Fruit fly (Drosophila melanogaster): ENCODE measurements around the gene CG14442.

The CG14442 gene

DNA sequence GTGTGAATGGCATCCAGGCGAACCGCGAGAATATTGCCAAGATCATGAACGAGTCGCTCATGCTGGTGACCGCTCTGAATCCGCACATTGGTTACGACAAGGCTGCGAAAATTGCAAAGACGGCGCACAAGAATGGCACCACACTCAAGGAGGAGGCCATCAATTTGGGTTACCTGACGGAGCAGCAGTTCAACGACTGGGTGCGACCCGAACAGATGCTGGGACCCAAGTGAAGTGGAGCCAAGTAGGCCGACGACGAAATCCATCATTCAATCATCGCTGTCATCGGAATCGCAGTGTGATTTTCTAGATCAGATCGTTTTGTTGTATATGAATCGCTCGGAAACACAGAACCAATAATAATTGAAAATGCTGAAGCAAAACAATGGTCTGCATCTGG lies 13.3 kb downstream of the CG14442 start, which contains the start of gene Fum2:
Gene Fum2 (plus strand): TSS at position 301 of the 400 bp plus-strand sequence.
- TF ChIP-seq kay (GFP tag; ENCODE audit: borderline replicate concordance): no peak
- TF ChIP-seq Mnt (GFP tag; optimal IDR thresholded peaks at IDR 0.05): no peak
- no peak for TF ChIP-seq ovo (GFP tag; optimal IDR thresholded peaks at IDR 0.05)
- no peak for TF ChIP-seq CG11617 (GFP tag; optimal IDR thresholded peaks at IDR 0.05)
- TF ChIP-seq cnc (optimal IDR thresholded peaks at IDR 0.05): no peak
- no peak for TF ChIP-seq Hr96 (GFP tag; optimal IDR thresholded peaks at IDR 0.05)
- TF ChIP-seq Clk (GFP tag; optimal IDR thresholded peaks at IDR 0.05): no peak
- TF ChIP-seq Crg-1 (GFP tag; optimal IDR thresholded peaks at IDR 0.05): no peak
- TF ChIP-seq CG7045 (GFP tag; optimal IDR thresholded peaks at IDR 0.05): no peak
- TF ChIP-seq toe (GFP tag; optimal IDR thresholded peaks at IDR 0.05): no peak

DNA sequence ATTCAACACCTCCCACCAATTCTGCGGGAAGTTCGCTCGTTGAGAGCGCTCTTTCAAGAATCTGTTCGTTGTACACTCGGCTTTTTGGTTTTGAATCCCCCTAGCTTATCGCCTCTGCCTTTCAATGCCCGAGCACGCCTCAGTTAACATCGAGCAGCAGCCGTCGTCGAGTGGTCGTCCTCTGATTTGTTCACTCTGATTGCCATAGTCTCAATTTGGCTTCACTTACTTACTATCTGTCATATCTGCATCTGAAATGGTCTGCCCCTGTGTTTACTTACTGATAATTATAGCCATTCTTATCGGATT lies 15.4 kb downstream of the CG14442 start:
- TF ChIP-seq ovo (GFP tag; optimal IDR thresholded peaks at IDR 0.05): no peak
- TF ChIP-seq Clk (GFP tag; optimal IDR thresholded peaks at IDR 0.05): no peak
- no peak for TF ChIP-seq Hr96 (GFP tag; optimal IDR thresholded peaks at IDR 0.05)
- TF ChIP-seq CG33017 (tag; optimal IDR thresholded peaks at IDR 0.05): no peak
- no peak for TF ChIP-seq CG11617 (GFP tag; optimal IDR thresholded peaks at IDR 0.05)
- peak; percentile 59 for TF ChIP-seq Mnt (GFP tag; optimal IDR thresholded peaks at IDR 0.05)
- no peak for TF ChIP-seq CG1620 (GFP tag; optimal IDR thresholded peaks at IDR 0.05)
- TF ChIP-seq tj (GFP tag; optimal IDR thresholded peaks at IDR 0.05): no peak
- TF ChIP-seq pad (GFP tag; optimal IDR thresholded peaks at IDR 0.05): peak; percentile 46
- TF ChIP-seq cnc (optimal IDR thresholded peaks at IDR 0.05): no peak
- TF ChIP-seq cic (GFP tag; optimal IDR thresholded peaks at IDR 0.05): peak; percentile 28
- no peak for TF ChIP-seq CG12768 (GFP tag; optimal IDR thresholded peaks at IDR 0.05)

DNA sequence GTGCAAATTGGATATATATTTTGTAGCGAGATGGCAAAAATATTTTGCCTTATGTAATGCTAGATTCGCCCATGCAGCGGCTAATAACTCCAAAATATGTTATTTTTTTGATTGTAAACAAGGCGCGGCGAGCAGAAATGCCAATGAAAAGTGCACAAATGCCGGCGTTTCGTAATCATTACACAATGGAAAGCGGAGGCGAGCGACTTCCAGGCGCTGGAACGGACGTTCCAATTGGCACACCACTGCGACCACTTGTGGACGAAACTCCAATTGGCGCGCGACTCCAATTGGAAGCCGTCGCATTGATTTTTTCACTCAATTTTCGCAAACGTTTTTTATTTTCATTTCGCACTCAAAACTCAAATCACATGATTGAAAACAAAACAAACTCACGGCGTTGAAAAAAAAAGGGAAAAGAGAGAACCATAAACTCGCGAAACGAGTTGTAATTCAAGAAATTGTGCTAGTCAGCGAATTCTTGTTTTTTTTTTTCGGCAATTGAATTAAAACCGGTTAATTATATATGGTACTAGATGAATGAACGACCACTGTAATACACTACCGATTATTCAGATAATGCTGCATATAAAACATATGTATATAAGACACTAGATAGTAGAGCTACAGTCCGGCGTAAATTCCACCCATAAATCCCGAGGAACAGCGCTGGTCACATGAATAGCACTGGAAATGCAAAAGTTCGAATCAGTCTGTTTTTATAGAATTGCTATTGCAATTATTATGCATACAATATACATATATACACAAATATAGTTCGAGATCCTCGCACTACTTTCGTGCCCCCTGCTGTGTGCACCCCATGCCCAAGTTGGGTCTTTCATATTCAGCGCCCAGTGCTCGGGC lies 15.9 kb downstream of the CG14442 start, which contains the start of gene ND-ASHI:
Gene ND-ASHI (minus strand): TSS at position 484 of the 867 bp plus-strand sequence.
- TF ChIP-seq Hr96 (GFP tag; optimal IDR thresholded peaks at IDR 0.05) (no peak), CG7045 (GFP tag; optimal IDR thresholded peaks at IDR 0.05) (peak; percentile 87), CG12768 (GFP tag; optimal IDR thresholded peaks at IDR 0.05) (peak; percentile 95), ovo (GFP tag; optimal IDR thresholded peaks at IDR 0.05) (peak; percentile 30), CG7101 (tag; optimal IDR thresholded peaks at IDR 0.05) (peak; percentile 95), Crg-1 (GFP tag; optimal IDR thresholded peaks at IDR 0.05) (peak; percentile 85), tj (GFP tag; optimal IDR thresholded peaks at IDR 0.05) (peak; percentile 97), CG1620 (GFP tag; optimal IDR thresholded peaks at IDR 0.05) (peak; percentile 83), bab1 (GFP tag; optimal IDR thresholded peaks at IDR 0.05) (peak; percentile 89), CG5204 (GFP tag; optimal IDR thresholded peaks at IDR 0.05) (no peak), kay (GFP tag; ENCODE audit: borderline replicate concordance) (no peak), pad (GFP tag; optimal IDR thresholded peaks at IDR 0.05) (peak; percentile 89), Mnt (GFP tag; optimal IDR thresholded peaks at IDR 0.05) (peak; percentile 79), cic (GFP tag; optimal IDR thresholded peaks at IDR 0.05) (peak; percentile 75), CG11617 (GFP tag; optimal IDR thresholded peaks at IDR 0.05) (peak; percentile 88), CG14711 (tag; optimal IDR thresholded peaks at IDR 0.05) (peak; percentile 88), Clk (GFP tag; optimal IDR thresholded peaks at IDR 0.05) (peak; percentile 77), cnc (optimal IDR thresholded peaks at IDR 0.05) (no peak), toe (GFP tag; optimal IDR thresholded peaks at IDR 0.05) (no peak), CG33017 (tag; optimal IDR thresholded peaks at IDR 0.05) (peak; percentile 91)

DNA sequence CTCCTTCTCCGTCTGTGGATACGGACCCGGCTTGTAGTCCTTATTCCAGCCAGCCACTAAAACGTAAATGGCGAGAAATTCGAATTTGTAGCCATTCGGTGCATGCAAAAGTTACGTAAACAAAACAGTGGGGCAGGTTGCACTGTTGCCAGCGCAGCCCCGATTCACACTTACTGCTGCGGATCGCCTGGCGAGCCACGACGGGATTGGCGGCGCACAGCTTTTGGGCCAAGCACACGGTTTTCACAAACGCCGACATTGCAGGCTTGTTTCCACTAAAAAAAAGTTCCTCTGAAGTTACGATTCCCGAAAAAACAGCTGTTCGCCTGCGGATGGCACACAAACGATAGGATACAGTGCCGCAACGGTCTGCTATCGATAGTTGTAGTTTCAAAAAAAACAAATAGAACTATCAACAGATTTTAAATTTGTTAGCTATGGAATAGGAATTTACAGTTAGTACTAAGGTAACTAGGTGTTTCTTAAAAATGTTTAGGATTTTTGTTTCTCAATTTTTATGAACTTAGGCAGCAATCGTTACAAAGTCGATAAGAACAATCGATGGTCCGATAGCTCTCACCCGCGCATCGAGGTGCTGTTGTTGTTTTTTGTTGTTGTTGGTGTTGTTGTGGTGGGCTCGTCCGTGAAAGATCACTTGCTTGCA lies 16.8 kb downstream of the CG14442 start, which contains the start of gene Fum1:
Gene Fum1 (plus strand): TSS at position 599 of the 664 bp plus-strand sequence.
- TF ChIP-seq CG7045 (GFP tag; optimal IDR thresholded peaks at IDR 0.05) (no peak), kay (GFP tag; ENCODE audit: borderline replicate concordance) (no peak), CG14711 (tag; optimal IDR thresholded peaks at IDR 0.05) (peak; percentile 44), pad (GFP tag; optimal IDR thresholded peaks at IDR 0.05) (peak; percentile 11), CG11617 (GFP tag; optimal IDR thresholded peaks at IDR 0.05) (peak; percentile 35), toe (GFP tag; optimal IDR thresholded peaks at IDR 0.05) (peak; percentile 48), tj (GFP tag; optimal IDR thresholded peaks at IDR 0.05) (no peak), CG33017 (tag; optimal IDR thresholded peaks at IDR 0.05) (no peak), CG7101 (tag; optimal IDR thresholded peaks at IDR 0.05) (peak; percentile 26), Mnt (GFP tag; optimal IDR thresholded peaks at IDR 0.05) (peak; percentile 65), bab1 (GFP tag; optimal IDR thresholded peaks at IDR 0.05) (peak; percentile 43), Crg-1 (GFP tag; optimal IDR thresholded peaks at IDR 0.05) (peak; percentile 40), CG1620 (GFP tag; optimal IDR thresholded peaks at IDR 0.05) (peak; percentile 62), ovo (GFP tag; optimal IDR thresholded peaks at IDR 0.05) (no peak)

DNA sequence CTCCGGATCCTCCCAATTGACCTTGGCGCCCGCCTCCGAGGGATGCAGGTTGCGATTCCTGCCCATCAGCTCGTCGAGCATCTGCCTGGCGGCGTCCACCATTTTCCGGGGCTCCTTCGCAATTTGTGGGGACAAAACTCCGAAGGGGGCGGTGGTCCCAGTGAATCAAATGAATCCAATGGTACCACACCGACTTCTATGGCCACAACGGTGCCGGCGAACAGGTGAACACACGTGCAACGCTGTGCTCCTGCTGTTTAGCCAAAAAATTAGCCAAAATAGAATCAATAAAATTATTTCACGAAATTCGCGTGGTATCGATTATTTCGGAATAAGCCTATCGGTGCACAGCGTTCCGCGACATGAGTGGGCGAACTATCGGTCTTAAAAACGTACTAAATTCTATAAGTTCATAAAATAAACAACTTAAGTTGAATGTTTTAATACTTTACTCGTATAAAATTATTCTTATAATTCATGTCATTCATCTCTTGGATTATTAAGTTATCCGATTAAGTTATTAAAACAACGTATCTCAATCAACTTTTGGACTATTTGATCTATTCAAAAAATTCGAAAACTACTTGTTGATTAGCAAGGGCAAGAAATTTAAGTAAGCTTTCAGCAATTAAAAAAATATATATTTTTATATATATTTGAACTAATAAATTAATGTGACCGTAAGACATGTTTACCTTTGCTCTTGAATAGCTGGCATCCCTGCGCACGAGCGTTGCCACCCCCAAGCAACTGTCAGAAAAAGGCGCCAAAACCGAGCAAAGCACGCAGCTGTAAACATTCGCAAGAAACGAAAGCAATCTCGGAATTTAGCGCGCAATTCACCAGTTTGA lies 20.9 kb downstream of the CG14442 start, which contains the start of the genes CG3198 and Mcm6:
Gene CG3198 (minus strand): TSS at position 337 of the 851 bp plus-strand sequence.
Gene Mcm6 (plus strand): TSS at position 751 of the 851 bp plus-strand sequence.
- TF ChIP-seq CG11617 (GFP tag; optimal IDR thresholded peaks at IDR 0.05): peak; percentile 33
- TF ChIP-seq CG7101 (tag; optimal IDR thresholded peaks at IDR 0.05): no peak
- no peak for TF ChIP-seq CG1620 (GFP tag; optimal IDR thresholded peaks at IDR 0.05)
- TF ChIP-seq CG33017 (tag; optimal IDR thresholded peaks at IDR 0.05): no peak
- no peak for TF ChIP-seq Clk (GFP tag; optimal IDR thresholded peaks at IDR 0.05)
- no peak for TF ChIP-seq tj (GFP tag; optimal IDR thresholded peaks at IDR 0.05)
- no peak for TF ChIP-seq Hr96 (GFP tag; optimal IDR thresholded peaks at IDR 0.05)

Data from whole organism, adult.